Fruit fly (Drosophila melanogaster): ENCODE results near the gene CG11857.

Gene CG11857

dm6 chr3R:25262322-25262761 is 3.6 kb downstream of the CG11857 start, which contains the start of the genes Kdsr and CG11858 (continued):
- no peak for TF ChIP-seq slp2 (GFP tag; optimal IDR thresholded peaks at IDR 0.05)
- TF ChIP-seq CG30403 (GFP tag; optimal IDR thresholded peaks at IDR 0.05) = peak; percentile 82
- no peak for TF ChIP-seq Vsx1 (GFP tag; optimal IDR thresholded peaks at IDR 0.05)
- TF ChIP-seq CG12299 (tag; optimal IDR thresholded peaks at IDR 0.05) = peak; percentile 49
- TF ChIP-seq gt (GFP tag; IDR thresholded peaks at IDR 0.05) = no peak
- peak; percentile 37; the same call in 1 of the 2 replicates for TF ChIP-seq CG4730 (GFP tag; IDR thresholded peaks at IDR 0.05)
- TF ChIP-seq HLH54F (GFP tag; optimal IDR thresholded peaks at IDR 0.05) = peak; percentile 43
- peak; percentile 15 for TF ChIP-seq CG16863 (GFP tag; optimal IDR thresholded peaks at IDR 0.05)
- TF ChIP-seq MTF-1 (GFP tag; optimal IDR thresholded peaks at IDR 0.05; ENCODE audit: borderline replicate concordance) = no peak
- TF ChIP-seq gcm (GFP tag; optimal IDR thresholded peaks at IDR 0.05) = no peak
- no peak for TF ChIP-seq mld (GFP tag; IDR thresholded peaks at IDR 0.05; ENCODE audit: partially characterized antibody)
- TF ChIP-seq CG8924 (tag; optimal IDR thresholded peaks at IDR 0.05) = peak; percentile 58
- peak; percentile 45; the same call in 1 of the 3 replicates for TF ChIP-seq ase (GFP tag; IDR thresholded peaks at IDR 0.05)
- TF ChIP-seq onecut (GFP tag; IDR thresholded peaks at IDR 0.05) = no peak; the same call in 1 of the 2 replicates
- TF ChIP-seq PHDP (tag; optimal IDR thresholded peaks at IDR 0.05) = peak; percentile 75
- no peak for TF ChIP-seq CG10321 (GFP tag; IDR thresholded peaks at IDR 0.05)
- TF ChIP-seq CG6683 (GFP tag; optimal IDR thresholded peaks at IDR 0.05) = peak; percentile 32
- no peak for TF ChIP-seq Lim3 (GFP tag; IDR thresholded peaks at IDR 0.05)
- no peak for TF ChIP-seq Mrtf (GFP tag; IDR thresholded peaks at IDR 0.05)
- TF ChIP-seq Abd-B (GFP tag; optimal IDR thresholded peaks at IDR 0.05) = no peak
- peak; percentile 9 for TF ChIP-seq tup (GFP tag; optimal IDR thresholded peaks at IDR 0.05)
- TF ChIP-seq crp (GFP tag; optimal IDR thresholded peaks at IDR 0.05) = peak in 1 of 2 experiments; percentile 49
- no peak for TF ChIP-seq Hmx (GFP tag; optimal IDR thresholded peaks at IDR 0.05)
- TF ChIP-seq Camta (GFP tag; optimal IDR thresholded peaks at IDR 0.05) = peak; percentile 16
- TF ChIP-seq Hr3 (GFP tag; optimal IDR thresholded peaks at IDR 0.05) = peak; percentile 63
- TF ChIP-seq CG4707 (GFP tag; optimal IDR thresholded peaks at IDR 0.05) = no peak
- no peak for TF ChIP-seq ewg (GFP tag; optimal IDR thresholded peaks at IDR 0.05)
- TF ChIP-seq tio (GFP tag; optimal IDR thresholded peaks at IDR 0.05) = no peak
- TF ChIP-seq grn (GFP tag; optimal IDR thresholded peaks at IDR 0.05) = peak; percentile 73
- TF ChIP-seq CG7839 (tag; optimal IDR thresholded peaks at IDR 0.05) = peak; percentile 64
- peak; percentile 27 for TF ChIP-seq CG18764 (GFP tag; optimal IDR thresholded peaks at IDR 0.05)
- peak; percentile 53; the same call in 1 of the 3 replicates for TF ChIP-seq CG7357 (GFP tag; IDR thresholded peaks at IDR 0.05)
- TF ChIP-seq CG1832 (GFP tag; optimal IDR thresholded peaks at IDR 0.05) = no peak
- peak; percentile 30 for TF ChIP-seq twi (tag; optimal IDR thresholded peaks at IDR 0.05)
- TF ChIP-seq CG8765 (GFP tag; IDR thresholded peaks at IDR 0.05) = peak; percentile 53
- TF ChIP-seq Ssrp (tag; optimal IDR thresholded peaks at IDR 0.05) = peak; percentile 57
- TF ChIP-seq maf-S (GFP tag; optimal IDR thresholded peaks at IDR 0.05) = peak; percentile 40
- 0 out of 3 replicates have a peak, but pooled peaks have one; percentile 23 for TF ChIP-seq vnd (GFP tag; IDR thresholded peaks at IDR 0.05; ENCODE audit: partially characterized antibody)
- peak; percentile 79 for TF ChIP-seq HmgZ (tag; optimal IDR thresholded peaks at IDR 0.05)
- TF ChIP-seq ato (GFP tag; IDR thresholded peaks at IDR 0.05; ENCODE audit: partially characterized antibody) = no peak
- TF ChIP-seq Lhr (GFP tag; optimal IDR thresholded peaks at IDR 0.05) = peak; percentile 37
- no peak for TF ChIP-seq CG10431 (GFP tag; optimal IDR thresholded peaks at IDR 0.05)
- no peak for TF ChIP-seq CG4282 (GFP tag; optimal IDR thresholded peaks at IDR 0.05)
- TF ChIP-seq fu2 (GFP tag; optimal IDR thresholded peaks at IDR 0.05) = peak; percentile 21
- TF ChIP-seq sug (tag; optimal IDR thresholded peaks at IDR 0.05) = peak; percentile 70
- TF ChIP-seq CG7372 (GFP tag; IDR thresholded peaks at IDR 0.05) = peak; percentile 35; the same call in 1 of the 2 replicates
- TF ChIP-seq hth (optimal IDR thresholded peaks at IDR 0.05) = no peak
- TF ChIP-seq tna (GFP tag; IDR thresholded peaks at IDR 0.05; ENCODE audit: partially characterized antibody) = no peak
- TF ChIP-seq ERR (GFP tag; optimal IDR thresholded peaks at IDR 0.05) = no peak
- peak; percentile 65 for TF ChIP-seq CG9817 (tag; optimal IDR thresholded peaks at IDR 0.05)
